Fruit fly (Drosophila melanogaster) whole organism: ENCODE data around the gene CG12716.

Experiments used
- CG8478 ChIP-seq: fragments of >200 bp; optimal IDR thresholded peaks from 2 replicates; lab custom pipeline; 2018; ENCODE audit warnings: inconsistent platforms
- Dll ChIP-seq: fragments of >200 bp; optimal IDR thresholded peaks from 2 replicates; lab custom pipeline; 2017
- EcR ChIP-seq, 2 experiments: fragments of >200 bp; optimal IDR thresholded peaks; 2 replicates each; lab custom pipeline; 2017; ENCODE audit warnings: missing biosample characterization in 2 of 2, missing genetic modification characterization in 2 of 2, missing genetic modification reagents in 2 of 2
- psq ChIP-seq: fragments of >200 bp; optimal IDR thresholded peaks from 2 replicates; lab custom pipeline; 2017
- usp ChIP-seq: fragments of >200 bp; optimal IDR thresholded peaks from 2 replicates; lab custom pipeline; 2017; ENCODE audit warnings: missing biosample characterization, missing genetic modification characterization, mixed read lengths

DNA sequence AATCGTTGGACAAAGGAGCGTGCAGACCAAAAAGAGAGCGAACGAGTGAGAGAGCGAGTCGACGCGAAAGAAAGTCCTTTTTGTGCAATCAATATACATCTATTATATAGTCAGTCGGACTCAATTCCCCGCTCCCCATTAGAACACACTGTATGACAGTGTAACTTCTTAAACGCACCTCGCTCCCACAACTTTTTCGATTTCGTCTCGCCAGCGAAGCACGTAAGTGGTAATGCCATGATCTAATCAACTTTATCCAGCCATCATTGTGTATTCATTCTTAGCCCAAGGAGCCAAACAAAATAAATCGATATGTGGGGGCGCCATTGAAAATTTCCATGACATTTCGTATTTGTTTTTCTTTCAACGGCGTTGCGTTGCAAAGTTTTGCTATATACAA is 37.0 kb downstream of the CG12716 start:
- TF ChIP-seq CG8478 (lab: Kevin White, UChicago) (no peak), psq (no peak), EcR (GFP tag; optimal IDR thresholded peaks at IDR 0.05; lab: Kevin White, UChicago) (no peak), usp (GFP tag; lab: Kevin White, UChicago) (no peak), Dll (lab: Kevin White, UChicago) (no peak)
